Worm (Caenorhabditis elegans) whole organism, L3 larva: Measurements from ENCODE around the gene F35D2.1.

ENCODE experiments used
- ama-1 ChIP-seq: fragments of 150-350 bp; optimal IDR thresholded peaks from 2 replicates; lab custom pipeline; 2018
- daf-12 ChIP-seq: fragments of 150-350 bp; optimal IDR thresholded peaks from 2 replicates; lab custom pipeline; 2014; ENCODE audit warnings: missing biosample characterization, missing genetic modification reagents, missing genetic modification characterization
- egl-27 ChIP-seq: sonication (generic microtip); optimal IDR thresholded peaks from 4 replicates; lab custom pipeline; 2017; ENCODE audit warnings: missing biosample characterization, missing genetic modification reagents, missing genetic modification characterization
- fkh-10 ChIP-seq: sonication (generic microtip); optimal IDR thresholded peaks from 2 replicates; lab custom pipeline; 2017; ENCODE audit warnings: missing biosample characterization, missing genetic modification reagents, missing genetic modification characterization
- lin-15B ChIP-seq: fragments of 150-350 bp; optimal IDR thresholded peaks from 2 replicates; lab custom pipeline; 2014; ENCODE audit warnings: missing biosample characterization, missing genetic modification characterization
- nhr-43 ChIP-seq: sonication (generic microtip); optimal IDR thresholded peaks from 2 replicates; lab custom pipeline; 2016; ENCODE audit warnings: mild to moderate bottlenecking, missing genetic modification characterization, missing compliant biosample characterization; ENCODE audit not compliant: poor library complexity, severe bottlenecking
- skn-1 ChIP-seq: fragments of 150-350 bp; optimal IDR thresholded peaks from 2 replicates; lab custom pipeline; 2014; ENCODE audit warnings: missing biosample characterization, missing genetic modification characterization
- snpc-4 ChIP-seq: fragments of 150-350 bp; optimal IDR thresholded peaks from 2 replicates; lab custom pipeline; 2014; ENCODE audit warnings: missing biosample characterization, missing genetic modification characterization
- tbx-2 ChIP-seq: sonication (generic microtip); optimal IDR thresholded peaks from 2 replicates; lab custom pipeline; 2016; ENCODE audit warnings: mild to moderate bottlenecking, missing genetic modification characterization, missing compliant biosample characterization

DNA sequence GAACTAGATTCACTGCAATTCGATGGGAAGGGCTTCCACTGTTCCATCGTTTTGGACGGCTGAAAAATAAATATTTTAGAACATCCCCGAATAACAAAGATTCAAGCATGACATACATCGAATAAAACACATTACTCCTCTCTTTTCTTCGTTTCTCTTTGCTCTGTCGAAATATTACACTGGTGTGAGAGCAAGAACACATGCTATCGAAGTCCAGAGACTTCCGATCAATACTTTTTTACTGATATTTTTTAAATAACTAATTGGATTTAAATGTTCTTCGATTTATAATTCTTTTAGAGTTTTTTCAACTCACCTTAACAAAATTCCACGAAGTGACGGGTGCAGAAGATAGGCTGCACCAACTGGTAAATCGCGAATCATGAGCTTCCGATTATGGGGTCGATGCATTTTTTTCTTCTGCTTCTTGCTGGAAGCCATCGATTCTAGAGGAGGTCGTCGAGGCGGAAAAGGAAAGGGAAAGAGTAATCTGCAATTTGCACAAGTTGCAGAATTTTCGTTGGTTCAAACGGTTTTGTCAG is 37.6 kb downstream of the F35D2.1 start, which contains the start of the genes oig-4 and R07G3.7:
- TF ChIP-seq snpc-4 (tag; lab: Kevin White, UChicago) (no peak), fkh-10 (GFP tag; lab: Kevin White, UChicago) (no peak), nhr-43 (tag; lab: Kevin White, UChicago) (no peak), skn-1 (tag; lab: Kevin White, UChicago) (no peak), egl-27 (tag; lab: Kevin White, UChicago) (no peak), ama-1 (lab: Kevin White, UChicago) (no peak), lin-15B (tag; lab: Kevin White, UChicago) (no peak), tbx-2 (tag; lab: Kevin White, UChicago) (no peak), daf-12 (tag; lab: Kevin White, UChicago) (no peak)
